Worm (Caenorhabditis elegans) whole organism, L4 larva: ENCODE measurements around the gene ttr-48.

Source experiments
- F37D6.2 ChIP-seq: sonication (generic microtip); optimal IDR thresholded peaks from 2 replicates; lab custom pipeline; 2016; ENCODE audit warnings: mild to moderate bottlenecking, missing genetic modification characterization, missing compliant biosample characterization
- Y48G9A.11 ChIP-seq: fragments of 200-800 bp; sonication (Bioruptor generic); IDR thresholded peaks from 2 replicates; pipeline ENCODE4 v1.3.6; 2022; ENCODE audit warnings: missing genetic modification reagents, missing genetic modification characterization, missing compliant biosample characterization
- aha-1 ChIP-seq: fragments of 150-350 bp; peaks from one replicate; lab custom pipeline; 2014; ENCODE audit warnings: missing biosample characterization, missing genetic modification characterization
- arid-1 ChIP-seq: fragments of 200-800 bp; sonication (Bioruptor generic); conservative IDR thresholded peaks from 2 replicates; pipeline ENCODE4 v1.3.6; 2022; ENCODE audit warnings: missing genetic modification reagents, missing genetic modification characterization, missing compliant biosample characterization
- ceh-20 ChIP-seq: fragments of 200-800 bp; sonication (Bioruptor generic); IDR thresholded peaks from 2 replicates; pipeline ENCODE4 v1.3.6; 2022; ENCODE audit warnings: missing genetic modification reagents, missing genetic modification characterization, missing compliant biosample characterization
- ceh-82 ChIP-seq: sonication (generic microtip); optimal IDR thresholded peaks from 2 replicates; lab custom pipeline; 2017; ENCODE audit warnings: missing biosample characterization, missing genetic modification characterization
- ces-1 ChIP-seq: fragments of 150-350 bp; sonication (generic microtip); optimal IDR thresholded peaks from 4 replicates; lab custom pipeline; 2014; ENCODE audit warnings: missing biosample characterization, missing genetic modification reagents, missing genetic modification characterization
- ctbp-1 ChIP-seq: fragments of 200-800 bp; sonication (Bioruptor generic); IDR thresholded peaks from 2 replicates; pipeline ENCODE4 v1.3.6; 2022; ENCODE audit warnings: missing genetic modification reagents, missing genetic modification characterization, missing compliant biosample characterization
- daf-19 ChIP-seq: fragments of 200-800 bp; sonication (Bioruptor generic); conservative IDR thresholded peaks from 2 replicates; pipeline ENCODE4 v1.3.6; 2022; ENCODE audit warnings: missing genetic modification characterization, missing compliant biosample characterization
- dmd-9 ChIP-seq: fragments of 200-800 bp; sonication (Bioruptor generic); IDR thresholded peaks from 2 replicates; pipeline ENCODE4 v1.3.6; 2022; ENCODE audit warnings: missing genetic modification reagents, missing genetic modification characterization, missing compliant biosample characterization
- dpl-1 ChIP-seq: fragments of 150-350 bp; optimal IDR thresholded peaks from 2 replicates; lab custom pipeline; 2014; ENCODE audit warnings: missing biosample characterization, missing genetic modification reagents, missing genetic modification characterization
- duxl-1 ChIP-seq: sonication (generic microtip); optimal IDR thresholded peaks from 2 replicates; lab custom pipeline; 2016; ENCODE audit warnings: mild to moderate bottlenecking, missing genetic modification characterization, moderate library complexity, missing compliant biosample characterization; ENCODE audit not compliant: poor library complexity
- egl-27 ChIP-seq: sonication (generic microtip); optimal IDR thresholded peaks from 3 replicates; lab custom pipeline; 2017; ENCODE audit warnings: missing biosample characterization, missing genetic modification reagents, missing genetic modification characterization
- egl-43 ChIP-seq: fragments of 200-800 bp; sonication (Bioruptor generic); IDR thresholded peaks from 2 replicates; pipeline ENCODE4 v1.3.6; 2022; ENCODE audit warnings: missing genetic modification reagents, missing genetic modification characterization, missing compliant biosample characterization
- fkh-10 ChIP-seq: fragments of 150-350 bp; optimal IDR thresholded peaks from 2 replicates; lab custom pipeline; 2014; ENCODE audit warnings: missing biosample characterization, missing genetic modification reagents, missing genetic modification characterization
- fos-1 ChIP-seq: fragments of 150-350 bp; optimal IDR thresholded peaks from 2 replicates; lab custom pipeline; 2014; ENCODE audit warnings: missing biosample characterization, missing genetic modification characterization
- hif-1 ChIP-seq, 2 experiments: sonication (generic microtip); optimal IDR thresholded peaks; 2 replicates each; lab custom pipeline; 2016 to 2017; ENCODE audit warnings: missing compliant biosample characterization in 2 of 2, missing genetic modification characterization in 2 of 2, missing genetic modification reagents in 2 of 2, missing genotype in 2 of 2, mild to moderate bottlenecking in 1 of 2
- hlh-30 ChIP-seq: sonication (generic microtip); optimal IDR thresholded peaks from 2 replicates; lab custom pipeline; 2017; ENCODE audit warnings: antibody characterized with exemption, mild to moderate bottlenecking, missing genetic modification characterization, missing compliant biosample characterization; ENCODE audit not compliant: insufficient read depth
- hmg-1.1 ChIP-seq: fragments of 200-800 bp; sonication (Bioruptor generic); IDR thresholded peaks from 2 replicates; pipeline ENCODE4 v1.3.6; 2022; ENCODE audit warnings: missing genetic modification reagents, missing genetic modification characterization, missing compliant biosample characterization
- lim-7 ChIP-seq: fragments of 200-800 bp; sonication (Bioruptor generic); IDR thresholded peaks from 2 replicates; pipeline ENCODE4 v1.3.6; 2022; ENCODE audit warnings: missing genetic modification characterization, missing compliant biosample characterization
- lin-13 ChIP-seq: fragments of 150-350 bp; optimal IDR thresholded peaks from 2 replicates; lab custom pipeline; 2014; ENCODE audit warnings: missing biosample characterization, missing genetic modification reagents, missing genetic modification characterization
- lin-29 ChIP-seq: fragments of 200-800 bp; sonication (Bioruptor generic); IDR thresholded peaks from 2 replicates; pipeline ENCODE4 v1.3.6; 2022; ENCODE audit warnings: missing genetic modification reagents, missing genetic modification characterization, missing compliant biosample characterization
- mdt-29 ChIP-seq: fragments of 200-800 bp; sonication (Bioruptor generic); IDR thresholded peaks from 2 replicates; pipeline ENCODE4 v1.3.6; 2022; ENCODE audit warnings: missing genetic modification reagents, missing genetic modification characterization, missing compliant biosample characterization
- mep-1 ChIP-seq: fragments of 150-350 bp; sonication (generic microtip); optimal IDR thresholded peaks from 3 replicates; lab custom pipeline; 2014; ENCODE audit warnings: missing biosample characterization, missing genetic modification characterization
- mxl-3 ChIP-seq: fragments of 200-800 bp; sonication (Bioruptor generic); optimal IDR thresholded peaks from 2 replicates; lab custom pipeline; 2018; ENCODE audit warnings: mild to moderate bottlenecking, missing genetic modification characterization, missing compliant biosample characterization
- nhr-111 ChIP-seq: fragments of 200-800 bp; sonication (Bioruptor generic); optimal IDR thresholded peaks from 2 replicates; lab custom pipeline; 2018; ENCODE audit warnings: mild to moderate bottlenecking, missing genetic modification characterization, missing compliant biosample characterization
- nhr-237 ChIP-seq: sonication (generic microtip); optimal IDR thresholded peaks from 2 replicates; lab custom pipeline; 2017; ENCODE audit warnings: missing biosample characterization, missing genetic modification characterization
- nhr-25 ChIP-seq: sonication (generic microtip); optimal IDR thresholded peaks from 2 replicates; lab custom pipeline; 2017; ENCODE audit warnings: missing genetic modification characterization, mild to moderate bottlenecking, missing compliant biosample characterization, antibody characterized with exemption, moderate library complexity, borderline replicate concordance; ENCODE audit not compliant: insufficient read depth
- nhr-42 ChIP-seq: fragments of 200-800 bp; sonication (Bioruptor generic); IDR thresholded peaks from 2 replicates; pipeline ENCODE4 v1.3.6; 2022; ENCODE audit warnings: missing genetic modification characterization, missing compliant biosample characterization
- nhr-77 ChIP-seq: fragments of 150-350 bp; optimal IDR thresholded peaks from 2 replicates; lab custom pipeline; 2014; ENCODE audit warnings: missing biosample characterization, missing genetic modification characterization
- pha-4 ChIP-seq, 2 experiments: fragments of 150-350 bp in 1 of 2; fragments of 200-800 bp in 1 of 2; sonication (Bioruptor generic) in 1 of 2; IDR thresholded peaks in 1 of 2; optimal IDR thresholded peaks in 1 of 2; 2 replicates each; pipeline versions ENCODE4 v1.3.6 to Lab custom; 2014 to 2022; ENCODE audit warnings: missing genetic modification characterization in 2 of 2, missing genetic modification reagents in 2 of 2, missing biosample characterization in 1 of 2, missing compliant biosample characterization in 1 of 2
- php-3 ChIP-seq: fragments of 200-800 bp; sonication (Bioruptor generic); IDR thresholded peaks from 2 replicates; pipeline ENCODE4 v1.3.6; 2022; ENCODE audit warnings: missing genetic modification reagents, missing genetic modification characterization, missing compliant biosample characterization
- rbr-2 ChIP-seq: sonication (generic microtip); optimal IDR thresholded peaks from 2 replicates; lab custom pipeline; 2016; ENCODE audit warnings: missing genotype, missing genetic modification characterization, missing compliant biosample characterization
- set-16 ChIP-seq: fragments of 200-800 bp; sonication (Bioruptor generic); IDR thresholded peaks from 2 replicates; pipeline ENCODE4 v1.3.6; 2022; ENCODE audit warnings: missing genetic modification reagents, missing genetic modification characterization, missing compliant biosample characterization
- vab-7 ChIP-seq: fragments of 200-800 bp; sonication (Bioruptor generic); IDR thresholded peaks from 2 replicates; pipeline ENCODE4 v1.3.6; 2022; ENCODE audit warnings: missing genetic modification reagents, missing genetic modification characterization, missing compliant biosample characterization
- zag-1 ChIP-seq: fragments of 150-350 bp; optimal IDR thresholded peaks from 2 replicates; lab custom pipeline; 2014; ENCODE audit warnings: missing biosample characterization, missing genetic modification characterization
- zfp-3 ChIP-seq: fragments of 200-800 bp; sonication (Bioruptor generic); conservative IDR thresholded peaks from 2 replicates; pipeline ENCODE4 v1.3.6; 2022; ENCODE audit warnings: missing genetic modification reagents, missing genetic modification characterization, missing compliant biosample characterization
- ztf-7 ChIP-seq: fragments of 150-350 bp; optimal IDR thresholded peaks from 2 replicates; lab custom pipeline; 2014; ENCODE audit warnings: missing biosample characterization, missing genetic modification characterization

The ttr-48 gene

ce11 chrX:3803314-3803713, 38.9 kb downstream of the ttr-48 start, which contains the start of gene F35A5.8 (continued):
- TF ChIP-seq mxl-3: peak; percentile 25
- TF ChIP-seq duxl-1: peak; percentile 61
- TF ChIP-seq zag-1 (tag; lab: Kevin White, UChicago): no peak
- peak; percentile 75 for TF ChIP-seq ztf-7
- peak; percentile 72 for TF ChIP-seq lin-13 (GFP tag; lab: Kevin White, UChicago)
- TF ChIP-seq vab-7: no peak

DNA sequence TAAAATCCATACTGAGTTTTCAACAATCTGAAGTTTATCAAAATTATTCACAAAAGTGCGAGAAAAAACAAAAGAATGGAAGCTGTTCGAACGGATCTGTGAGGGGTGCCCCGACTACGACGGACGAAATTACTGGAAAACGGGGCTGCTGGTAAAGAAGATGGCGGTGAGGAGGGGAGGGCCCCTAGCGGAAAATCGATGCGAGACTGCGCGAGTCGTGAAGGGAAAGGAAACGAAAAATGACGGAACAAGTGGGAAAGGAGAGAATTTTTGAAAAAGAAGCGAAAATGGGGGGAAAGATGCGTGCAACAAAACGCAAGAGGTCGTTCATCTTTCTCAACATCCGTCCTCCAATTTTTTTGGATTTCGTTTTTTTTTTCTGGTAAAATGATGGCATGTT, 39.5 kb downstream of the ttr-48 start:
- no peak for TF ChIP-seq daf-19
- TF ChIP-seq hmg-1.1 (GFP tag; lab: Robert Waterston, UW): peak; percentile 61
- TF ChIP-seq rbr-2: peak; percentile 24
- peak; percentile 70 for TF ChIP-seq ceh-20 (GFP tag; lab: Robert Waterston, UW)
- TF ChIP-seq lim-7 (GFP tag; lab: Robert Waterston, UW): no peak
- peak; percentile 42 for TF ChIP-seq set-16 (GFP tag; lab: Robert Waterston, UW)
- peak; percentile 31 for TF ChIP-seq mep-1 (tag; lab: Kevin White, UChicago)
- TF ChIP-seq zfp-3 (GFP tag; lab: Robert Waterston, UW): no peak
- peak; percentile 95 for TF ChIP-seq aha-1 (tag; lab: Kevin White, UChicago)
- peak; percentile 3 for TF ChIP-seq fkh-10 (GFP tag; lab: Kevin White, UChicago)

ce11 chrX:3798288-3798687, 44.0 kb downstream of the ttr-48 start:
- TF ChIP-seq set-16 (GFP tag; lab: Robert Waterston, UW) (peak; percentile 64), pha-4 (GFP tag; IDR thresholded peaks at IDR 0.05; lab: Robert Waterston, UW) (no peak), pha-4 (tag; optimal IDR thresholded peaks at IDR 0.05; lab: Kevin White, UChicago) (no peak)

- TF ChIP-seq lin-29 (GFP tag; lab: Robert Waterston, UW): no peak
- TF ChIP-seq hif-1 (tag; optimal IDR thresholded peaks at IDR 0.05; lab: Kevin White, UChicago): no peak
- no peak for TF ChIP-seq php-3 (GFP tag; lab: Robert Waterston, UW)
- TF ChIP-seq dpl-1 (GFP tag; lab: Kevin White, UChicago): no peak
- TF ChIP-seq ces-1 (GFP tag; lab: Kevin White, UChicago): no peak
- no peak for TF ChIP-seq egl-27
- TF ChIP-seq F37D6.2 (tag; lab: Kevin White, UChicago): no peak
Observed at ce11 chrX:3797882-3798281, 44.4 kb downstream of the ttr-48 start, which contains the start of gene abu-10. Gene abu-10 (plus strand): TSS chrX:3798182.

- no peak for TF ChIP-seq lin-13 (GFP tag; lab: Kevin White, UChicago)
- no peak for TF ChIP-seq ctbp-1 (GFP tag; lab: Robert Waterston, UW)
- TF ChIP-seq nhr-77: no peak
- TF ChIP-seq nhr-25: no peak
Observed at ce11 chrX:3795642-3796041, 46.6 kb downstream of the ttr-48 start, which contains the start of gene F35A5.5. Gene F35A5.5 (minus strand): TSS chrX:3795742.

ce11 chrX:3794161-3794560, 48.1 kb downstream of the ttr-48 start:
- TF ChIP-seq mdt-29 (GFP tag; lab: Robert Waterston, UW) (no peak), arid-1 (GFP tag; lab: Robert Waterston, UW) (no peak), aha-1 (tag; lab: Kevin White, UChicago) (peak; percentile 29), egl-43 (GFP tag; lab: Robert Waterston, UW) (peak; percentile 57; the same call in 1 of the 2 replicates), duxl-1 (no peak), Y48G9A.11 (GFP tag; lab: Robert Waterston, UW) (no peak), nhr-237 (tag; lab: Kevin White, UChicago) (no peak), nhr-42 (no peak), set-16 (GFP tag; lab: Robert Waterston, UW) (peak; percentile 65; the same call in 1 of the 2 replicates), ceh-82 (tag; lab: Kevin White, UChicago) (no peak), dmd-9 (GFP tag; lab: Robert Waterston, UW) (no peak), vab-7 (no peak), hlh-30 (tag; lab: Kevin White, UChicago) (no peak), fos-1 (no peak), mxl-3 (no peak), nhr-111 (GFP tag; lab: Kevin White, UChicago) (no peak)
- TF ChIP-seq, all 104 proteins: peak for 3
